Worm (Caenorhabditis elegans): Measurements from ENCODE around the gene T19E7.6.
A peak's percentile ranks its signal among the peaks of the same experiment; 100 is the strongest.

T19E7.6 gene

DNA sequence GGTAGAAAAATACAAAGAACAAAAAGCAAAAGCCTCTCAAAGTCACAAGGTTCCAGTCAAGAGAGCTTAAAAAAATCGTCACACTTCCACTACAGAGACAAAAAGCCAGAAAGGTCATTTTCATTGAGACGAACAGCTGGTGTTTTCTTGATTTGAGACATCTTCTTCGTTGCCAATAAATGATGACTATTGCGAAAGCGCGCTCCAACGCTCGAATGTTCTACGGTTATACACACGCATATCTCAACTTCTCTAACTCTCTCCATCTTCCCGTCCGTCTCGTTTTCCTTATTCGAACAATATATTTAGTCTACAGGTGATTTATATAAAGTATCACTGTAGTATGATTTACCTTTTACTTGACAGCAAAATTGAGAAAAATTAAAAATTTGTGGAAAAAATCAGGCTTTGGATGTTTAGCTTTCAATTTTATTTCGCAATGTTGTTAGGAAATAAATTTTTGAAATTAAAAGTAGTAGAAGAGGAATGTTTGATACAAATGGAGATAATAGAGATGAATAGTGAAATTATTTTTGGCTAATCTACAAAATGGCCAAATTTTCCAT lies 3.9 kb downstream of the T19E7.6 start:
- peak; percentile 31 for TF ChIP-seq jun-1 (tag; optimal IDR thresholded peaks at IDR 0.05)
- TF ChIP-seq lin-15B (tag; optimal IDR thresholded peaks at IDR 0.05), result peak; percentile 42
- peak; percentile 45 for TF ChIP-seq nhr-43 (tag; optimal IDR thresholded peaks at IDR 0.05; ENCODE audit: poor library complexity, severe bottlenecking)
- TF ChIP-seq lin-39 (tag; optimal IDR thresholded peaks at IDR 0.05), result peak; percentile 70
- no peak for TF ChIP-seq aly-2 (tag; optimal IDR thresholded peaks at IDR 0.05)
- no peak for TF ChIP-seq ceh-82 (tag; optimal IDR thresholded peaks at IDR 0.05)
- TF ChIP-seq elt-2 (tag; optimal IDR thresholded peaks at IDR 0.05), result peak; percentile 35
- TF ChIP-seq egl-5 (tag; optimal IDR thresholded peaks at IDR 0.05), result peak; percentile 54
- TF ChIP-seq nhr-23 (tag; optimal IDR thresholded peaks at IDR 0.05), result peak; percentile 24
- no peak for TF ChIP-seq mml-1 (tag; optimal IDR thresholded peaks at IDR 0.05)
- TF ChIP-seq unc-39 (tag; optimal IDR thresholded peaks at IDR 0.05), result no peak
- peak; percentile 92 for TF ChIP-seq nhr-25 (tag; optimal IDR thresholded peaks at IDR 0.05)
- no peak for TF ChIP-seq ceh-28 (tag; optimal IDR thresholded peaks at IDR 0.05)
- TF ChIP-seq hmg-11 (tag; optimal IDR thresholded peaks at IDR 0.05), result peak; percentile 34
- TF ChIP-seq ztf-4 (tag; optimal IDR thresholded peaks at IDR 0.05), result peak; percentile 27
- TF ChIP-seq nfya-1 (tag; optimal IDR thresholded peaks at IDR 0.05; ENCODE audit: insufficient read depth), result peak; percentile 69
- TF ChIP-seq snpc-4 (tag; optimal IDR thresholded peaks at IDR 0.05), result peak; percentile 7
- peak; percentile 11 for TF ChIP-seq pha-4 (tag; optimal IDR thresholded peaks at IDR 0.05)
- TF ChIP-seq ama-1 (optimal IDR thresholded peaks at IDR 0.05), result peak; percentile 83

DNA sequence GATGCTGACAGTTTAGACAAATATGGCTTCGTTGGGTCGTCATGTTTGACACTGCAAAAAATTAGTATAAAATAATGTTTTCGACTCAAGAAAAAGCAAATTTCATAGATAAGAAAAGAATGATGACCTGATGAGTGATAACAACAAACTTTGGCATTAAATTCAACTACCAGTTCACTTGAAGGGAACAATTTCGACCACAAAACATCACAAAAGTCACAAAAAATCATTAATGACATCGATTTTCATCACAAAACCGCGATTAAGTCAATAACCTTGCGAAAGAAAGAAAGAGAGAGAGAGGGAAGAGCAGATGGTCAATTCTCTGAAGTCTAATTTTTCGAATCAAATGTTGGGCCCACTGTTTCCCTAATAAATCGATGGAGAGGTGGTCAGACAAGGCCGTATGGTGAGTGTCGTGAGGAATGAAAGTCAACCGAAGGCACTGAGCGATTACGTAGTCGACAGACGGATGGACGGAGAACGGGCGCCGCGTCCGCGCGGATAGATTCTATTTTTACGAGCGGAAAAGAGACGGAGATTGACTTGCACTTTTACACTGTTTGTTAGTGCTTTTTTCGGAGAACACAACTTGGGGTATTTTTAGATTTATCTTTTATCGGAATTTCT lies 4.8 kb downstream of the T19E7.6 start, which contains the start of gene bec-1:
bec-1 (minus strand) TSS at position 51 of the 630 bp plus-strand sequence.
- TF ChIP-seq unc-62 (GFP tag; optimal IDR thresholded peaks at IDR 0.05), result no peak
- TF ChIP-seq nhr-25 (tag; optimal IDR thresholded peaks at IDR 0.05), result peak; percentile 5
- TF ChIP-seq egl-27 (tag; optimal IDR thresholded peaks at IDR 0.05), result no peak
- TF ChIP-seq hmg-11 (tag; optimal IDR thresholded peaks at IDR 0.05), result no peak
- TF ChIP-seq elt-2 (tag; optimal IDR thresholded peaks at IDR 0.05), result peak; percentile 43
- no peak for TF ChIP-seq ceh-82 (tag; optimal IDR thresholded peaks at IDR 0.05)
- no peak for TF ChIP-seq ztf-11 (tag; optimal IDR thresholded peaks at IDR 0.05)
- no peak for TF ChIP-seq R02D3.7 (tag; optimal IDR thresholded peaks at IDR 0.05)
- no peak for TF ChIP-seq nhr-77 (tag; optimal IDR thresholded peaks at IDR 0.05)
- TF ChIP-seq ama-1 (optimal IDR thresholded peaks at IDR 0.05), result peak; percentile 65
- no peak for TF ChIP-seq nhr-28 (tag; optimal IDR thresholded peaks at IDR 0.05)
- no peak for TF ChIP-seq aly-2 (tag; optimal IDR thresholded peaks at IDR 0.05)
- peak; percentile 25 for TF ChIP-seq pha-4 (tag; optimal IDR thresholded peaks at IDR 0.05)
- peak; percentile 11 for TF ChIP-seq pqm-1 (tag; optimal IDR thresholded peaks at IDR 0.05)

DNA sequence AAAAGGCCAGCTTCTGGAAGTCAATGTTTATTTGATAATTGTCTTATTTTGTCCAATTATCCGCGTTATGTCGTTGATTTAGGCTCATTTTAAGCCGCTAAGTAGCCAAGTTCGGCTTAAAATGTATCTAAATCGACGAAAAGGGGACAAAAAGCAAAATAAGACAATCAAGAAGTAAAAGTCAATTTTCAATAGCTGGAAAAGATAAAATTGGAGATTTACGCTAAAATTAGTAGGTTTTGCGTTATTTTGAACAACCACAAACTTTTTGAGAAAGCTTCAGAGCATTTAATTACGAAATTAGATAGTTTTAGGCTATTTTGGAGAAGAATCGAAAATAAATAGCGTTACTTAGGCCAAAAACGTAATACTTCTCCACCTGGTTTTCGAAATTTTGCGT lies 6.4 kb downstream of the T19E7.6 start:
- no peak for TF ChIP-seq nhr-11 (tag; optimal IDR thresholded peaks at IDR 0.05)
- TF ChIP-seq unc-62 (GFP tag; optimal IDR thresholded peaks at IDR 0.05), result no peak
- TF ChIP-seq pha-4 (tag; optimal IDR thresholded peaks at IDR 0.05), result no peak
- no peak for TF ChIP-seq elt-2 (tag; optimal IDR thresholded peaks at IDR 0.05)
- TF ChIP-seq ztf-4 (tag; optimal IDR thresholded peaks at IDR 0.05), result no peak
- TF ChIP-seq ZK546.5 (tag; optimal IDR thresholded peaks at IDR 0.05), result no peak
- TF ChIP-seq tbx-2 (tag; optimal IDR thresholded peaks at IDR 0.05), result no peak
- TF ChIP-seq jun-1 (tag; optimal IDR thresholded peaks at IDR 0.05), result no peak
- TF ChIP-seq lin-39 (tag; optimal IDR thresholded peaks at IDR 0.05), result no peak
- no peak for TF ChIP-seq R02D3.7 (tag; optimal IDR thresholded peaks at IDR 0.05)
- no peak for TF ChIP-seq nhr-12 (tag; optimal IDR thresholded peaks at IDR 0.05)
- TF ChIP-seq fos-1 (tag; optimal IDR thresholded peaks at IDR 0.05), result no peak
- TF ChIP-seq nfya-1 (tag; optimal IDR thresholded peaks at IDR 0.05; ENCODE audit: insufficient read depth), result no peak

DNA sequence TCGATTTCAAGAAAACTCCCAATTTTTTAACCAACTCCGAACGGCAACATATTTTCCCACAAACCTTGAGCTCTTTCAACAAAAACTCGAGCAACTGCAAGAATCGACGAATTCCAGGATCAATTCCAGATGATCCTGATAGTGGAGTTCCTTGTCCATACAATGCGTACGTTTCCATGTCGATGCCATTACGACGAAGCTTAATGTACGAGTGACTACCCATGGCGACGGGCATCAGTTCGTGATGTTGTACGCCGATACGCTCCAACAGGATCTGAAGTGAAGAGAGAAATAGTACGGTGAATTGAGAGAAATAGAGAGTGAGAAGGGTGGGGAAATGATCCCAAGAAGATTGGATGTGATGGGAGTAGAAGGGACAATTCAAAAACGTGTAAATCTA lies 7.2 kb downstream of the T19E7.6 start:
- TF ChIP-seq ama-1 (optimal IDR thresholded peaks at IDR 0.05) (peak; percentile 81), nhr-237 (tag; optimal IDR thresholded peaks at IDR 0.05) (no peak)

DNA sequence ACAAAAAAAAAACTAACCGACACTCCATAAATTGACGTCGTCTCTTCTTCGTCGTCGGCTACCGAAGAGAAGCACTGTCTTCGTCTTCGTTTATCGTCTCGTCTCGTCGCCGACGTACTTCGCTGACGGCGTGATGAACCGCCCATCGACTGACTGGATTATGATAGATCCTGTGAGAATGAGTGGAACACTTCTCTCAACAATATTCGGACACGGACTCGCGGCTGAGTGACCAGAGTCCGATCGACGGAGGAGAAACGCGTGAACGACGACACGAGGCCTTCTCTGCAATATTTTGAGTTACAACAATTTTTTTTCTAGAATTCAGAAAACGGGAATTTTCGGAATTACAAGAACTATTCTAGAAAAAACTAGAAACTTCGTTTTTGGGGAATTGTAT lies 9.1 kb downstream of the T19E7.6 start, which contains the start of gene skn-1:
skn-1 (minus strand) TSS at position 146 of the 400 bp plus-strand sequence.
- TF ChIP-seq lsy-12 (tag; optimal IDR thresholded peaks at IDR 0.05) (peak; percentile 14), nhr-11 (tag; optimal IDR thresholded peaks at IDR 0.05) (no peak)
